Worm (Caenorhabditis elegans): ENCODE results near the gene crh-1.

The crh-1 gene

DNA sequence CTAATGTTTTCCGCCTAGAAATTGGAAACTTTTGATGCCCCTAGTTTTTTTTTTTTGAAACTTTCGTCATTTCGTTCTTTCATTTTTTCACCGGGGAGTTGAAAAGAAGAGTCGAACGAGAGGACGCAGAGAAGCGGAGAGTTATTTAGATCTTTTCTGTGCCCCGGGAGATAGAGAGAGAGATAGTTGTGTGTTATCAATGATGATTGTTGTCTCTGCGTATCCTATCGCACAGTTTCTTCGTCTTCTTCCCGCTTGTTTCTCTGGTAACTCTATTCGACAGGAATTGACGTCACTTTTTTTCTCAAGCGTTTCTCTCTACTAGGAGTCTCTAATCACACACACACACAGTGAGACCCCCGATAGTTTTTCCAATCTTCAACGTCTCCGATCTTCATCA lies 31.7 kb downstream of the crh-1 start (continued):
- no peak for TF ChIP-seq elt-1 (tag; optimal IDR thresholded peaks at IDR 0.05)
- no peak for TF ChIP-seq dmd-4 (tag; optimal IDR thresholded peaks at IDR 0.05)
- TF ChIP-seq nhr-77 (tag; optimal IDR thresholded peaks at IDR 0.05) = no peak
- TF ChIP-seq crh-2 (tag; optimal IDR thresholded peaks at IDR 0.05) = peak; percentile 90
- TF ChIP-seq nhr-237 (tag; optimal IDR thresholded peaks at IDR 0.05) = no peak
- no peak for TF ChIP-seq ama-1 (optimal IDR thresholded peaks at IDR 0.05)
- TF ChIP-seq ceh-82 (tag; optimal IDR thresholded peaks at IDR 0.05) = no peak
- TF ChIP-seq nhr-10 (tag; optimal IDR thresholded peaks at IDR 0.05) = no peak
- TF ChIP-seq nhr-25 (tag; optimal IDR thresholded peaks at IDR 0.05) = peak; percentile 57
- peak; percentile 50 for TF ChIP-seq egl-27 (tag; optimal IDR thresholded peaks at IDR 0.05)

ce11 chrIII:11689887-11690286 lies 32.3 kb downstream of the crh-1 start:
- TF ChIP-seq lin-13 (GFP tag; optimal IDR thresholded peaks at IDR 0.05) (no peak), nhr-77 (tag; optimal IDR thresholded peaks at IDR 0.05) (no peak), mdl-1 (tag; optimal IDR thresholded peaks at IDR 0.05) (no peak), zag-1 (tag; optimal IDR thresholded peaks at IDR 0.05) (no peak), C34F6.9 (tag; optimal IDR thresholded peaks at IDR 0.05) (no peak), ceh-16 (tag; optimal IDR thresholded peaks at IDR 0.05) (no peak), ZK546.5 (tag; optimal IDR thresholded peaks at IDR 0.05) (no peak), sem-4 (tag; optimal IDR thresholded peaks at IDR 0.05) (no peak), dmd-4 (tag; optimal IDR thresholded peaks at IDR 0.05) (no peak), gmeb-1 (tag; optimal IDR thresholded peaks at IDR 0.05) (no peak), lsy-2 (tag; optimal IDR thresholded peaks at IDR 0.05) (no peak), snpc-4 (tag; optimal IDR thresholded peaks at IDR 0.05) (no peak)

DNA sequence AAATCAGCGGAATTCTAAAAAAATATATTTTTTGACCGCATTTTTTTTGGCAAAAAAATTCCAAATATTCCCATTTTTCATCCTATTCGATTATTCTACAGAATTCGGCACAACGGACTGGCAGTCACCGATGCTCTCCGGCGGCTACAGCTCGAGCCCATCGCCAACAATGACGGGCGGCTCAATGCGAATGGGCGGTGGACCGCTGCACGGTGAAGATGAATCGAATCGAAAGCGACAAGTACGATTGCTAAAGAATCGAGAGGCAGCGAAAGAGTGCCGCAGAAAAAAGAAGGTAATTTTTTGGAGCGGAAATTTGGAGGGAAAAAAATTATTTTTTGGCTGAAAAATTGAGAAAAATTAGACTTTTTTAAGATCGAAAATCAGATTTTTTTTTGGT lies 34.8 kb downstream of the crh-1 start:
- no peak for TF ChIP-seq sma-3 (GFP tag; optimal IDR thresholded peaks at IDR 0.05)
- no peak for TF ChIP-seq mdl-1 (tag; optimal IDR thresholded peaks at IDR 0.05)

ce11 chrIII:11694506-11694947 lies 37.0 kb downstream of the crh-1 start:
- peak; percentile 45 for TF ChIP-seq Y55F3AM.14 (GFP tag; optimal IDR thresholded peaks at IDR 0.05)
- no peak for TF ChIP-seq peb-1 (tag; optimal IDR thresholded peaks at IDR 0.05)
- TF ChIP-seq crh-2 (tag; optimal IDR thresholded peaks at IDR 0.05) = peak; percentile 6
- no peak for TF ChIP-seq aly-2 (tag; optimal IDR thresholded peaks at IDR 0.05)
- TF ChIP-seq ama-1 (optimal IDR thresholded peaks at IDR 0.05) = peak; percentile 52

DNA sequence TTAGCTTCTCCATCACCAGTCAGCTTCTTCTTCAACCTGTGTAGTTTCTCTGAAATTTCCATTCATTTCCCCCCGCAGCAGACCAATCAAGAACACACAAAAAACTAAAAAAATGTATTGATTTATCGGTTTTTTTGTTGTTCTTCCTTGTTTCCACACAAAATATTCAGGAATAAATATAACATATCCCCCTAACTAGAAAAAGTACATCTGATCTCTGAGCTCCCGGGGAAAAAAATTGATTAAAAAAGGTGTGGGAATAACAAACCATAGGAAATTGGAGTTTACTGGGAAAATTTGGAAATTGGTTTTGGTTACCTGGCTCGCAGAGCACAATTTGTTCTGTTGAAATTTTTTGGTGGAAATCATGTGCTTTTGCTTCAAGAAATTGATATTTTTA lies 37.4 kb downstream of the crh-1 start, which contains the start of gene Y41C4A.22:
TSS of gene Y41C4A.22 (plus strand) at position 301 of the 400 bp plus-strand sequence.
- no peak for TF ChIP-seq peb-1 (tag; optimal IDR thresholded peaks at IDR 0.05)
- TF ChIP-seq elt-1 (tag; optimal IDR thresholded peaks at IDR 0.05) = no peak
- TF ChIP-seq unc-55 (GFP tag; optimal IDR thresholded peaks at IDR 0.05) = no peak
- no peak for TF ChIP-seq F13H6.1 (tag; optimal IDR thresholded peaks at IDR 0.05)
- no peak for TF ChIP-seq ZK546.5 (tag; optimal IDR thresholded peaks at IDR 0.05)
- no peak for TF ChIP-seq ceh-82 (tag; optimal IDR thresholded peaks at IDR 0.05)
- TF ChIP-seq mbf-1 (tag; optimal IDR thresholded peaks at IDR 0.05) = no peak
- TF ChIP-seq sma-9 (GFP tag; optimal IDR thresholded peaks at IDR 0.05) = no peak
- no peak for TF ChIP-seq sma-9 (tag; optimal IDR thresholded peaks at IDR 0.05)
- no peak for TF ChIP-seq elt-3 (tag; optimal IDR thresholded peaks at IDR 0.05)
- no peak for TF ChIP-seq egl-27 (tag; optimal IDR thresholded peaks at IDR 0.05)
- TF ChIP-seq nhr-6 (tag; optimal IDR thresholded peaks at IDR 0.05) = no peak
- TF ChIP-seq fos-1 (tag; optimal IDR thresholded peaks at IDR 0.05) = no peak
- no peak for TF ChIP-seq alr-1 (tag; optimal IDR thresholded peaks at IDR 0.05)

- TF ChIP-seq R02D3.7 (tag; optimal IDR thresholded peaks at IDR 0.05) (no peak), sma-9 (GFP tag; optimal IDR thresholded peaks at IDR 0.05) (no peak), sma-9 (tag; optimal IDR thresholded peaks at IDR 0.05) (no peak), nhr-10 (tag; optimal IDR thresholded peaks at IDR 0.05) (no peak), nhr-23 (tag; optimal IDR thresholded peaks at IDR 0.05) (no peak), snpc-4 (tag; optimal IDR thresholded peaks at IDR 0.05) (no peak), zag-1 (tag; optimal IDR thresholded peaks at IDR 0.05) (no peak), ztf-4 (tag; optimal IDR thresholded peaks at IDR 0.05) (no peak), lin-13 (GFP tag; optimal IDR thresholded peaks at IDR 0.05) (no peak), crh-2 (tag; optimal IDR thresholded peaks at IDR 0.05) (no peak), sma-3 (GFP tag; optimal IDR thresholded peaks at IDR 0.05) (no peak), unc-39 (tag; optimal IDR thresholded peaks at IDR 0.05) (no peak), lin-11 (tag; optimal IDR thresholded peaks at IDR 0.05) (no peak), unc-62 (GFP tag; optimal IDR thresholded peaks at IDR 0.05) (no peak), aly-2 (tag; optimal IDR thresholded peaks at IDR 0.05) (no peak), lin-39 (tag; optimal IDR thresholded peaks at IDR 0.05) (no peak), mab-5 (tag; optimal IDR thresholded peaks at IDR 0.05) (no peak), unc-55 (GFP tag; optimal IDR thresholded peaks at IDR 0.05) (no peak), peb-1 (tag; optimal IDR thresholded peaks at IDR 0.05) (no peak), Y55F3AM.14 (GFP tag; optimal IDR thresholded peaks at IDR 0.05) (no peak)
Observed at ce11 chrIII:11696273-11696672, 38.7 kb downstream of the crh-1 start, which contains the start of gene Y41C4A.6. TSS of gene Y41C4A.6 (plus strand) at chrIII:11696573.
